Worm (Caenorhabditis elegans) whole organism, mixed stage, embryonic: ENCODE results near the gene F54A3.2.

Experiments
- M03D4.4 ChIP-seq: sonication (generic microtip); optimal IDR thresholded peaks from 2 replicates; lab custom pipeline; 2017; ENCODE audit warnings: mild to moderate bottlenecking, missing genetic modification characterization, missing compliant biosample characterization
- bed-3 ChIP-seq: fragments of 200-800 bp; sonication (Bioruptor generic); optimal IDR thresholded peaks from 3 replicates; lab custom pipeline; 2018; ENCODE audit warnings: mild to moderate bottlenecking, missing genetic modification characterization, moderate library complexity, missing compliant biosample characterization
- ceh-83 ChIP-seq: fragments of 200-800 bp; sonication (Bioruptor generic); optimal IDR thresholded peaks from 2 replicates; lab custom pipeline; 2018; ENCODE audit warnings: mild to moderate bottlenecking, missing genetic modification characterization, missing compliant biosample characterization
- ces-1 ChIP-seq: fragments of 150-350 bp; optimal IDR thresholded peaks from 2 replicates; lab custom pipeline; 2014; ENCODE audit warnings: missing biosample characterization, missing genetic modification reagents, missing genetic modification characterization
- cnd-1 ChIP-seq: fragments of 200-800 bp; sonication (Bioruptor generic); optimal IDR thresholded peaks from 2 replicates; lab custom pipeline; 2018; ENCODE audit warnings: mild to moderate bottlenecking, missing genetic modification characterization, missing compliant biosample characterization
- drap-1 ChIP-seq: fragments of 200-800 bp; sonication (Bioruptor generic); optimal IDR thresholded peaks from 3 replicates; lab custom pipeline; 2018; ENCODE audit warnings: mild to moderate bottlenecking, missing genetic modification characterization, missing compliant biosample characterization
- elt-1 ChIP-seq: sonication (generic microtip); optimal IDR thresholded peaks from 2 replicates; lab custom pipeline; 2017; ENCODE audit warnings: missing genetic modification characterization, mild to moderate bottlenecking, missing compliant biosample characterization, antibody characterized with exemption, moderate library complexity, borderline replicate concordance; ENCODE audit not compliant: insufficient read depth
- elt-3 ChIP-seq: fragments of 150-350 bp; optimal IDR thresholded peaks from 2 replicates; lab custom pipeline; 2014; ENCODE audit warnings: missing biosample characterization, missing genetic modification characterization
- ham-2 ChIP-seq: fragments of 200-800 bp; sonication (Bioruptor generic); optimal IDR thresholded peaks from 2 replicates; lab custom pipeline; 2018; ENCODE audit warnings: mild to moderate bottlenecking, missing genetic modification characterization, missing compliant biosample characterization
- hlh-1 ChIP-seq: fragments of 150-350 bp; optimal IDR thresholded peaks from 2 replicates; lab custom pipeline; 2014; ENCODE audit warnings: missing biosample characterization, missing genetic modification reagents, missing genetic modification characterization
- lin-13 ChIP-seq: fragments of 150-350 bp; optimal IDR thresholded peaks from 2 replicates; lab custom pipeline; 2014; ENCODE audit warnings: missing biosample characterization, missing genetic modification characterization
- lin-32 ChIP-seq: fragments of 200-800 bp; sonication (Bioruptor generic); optimal IDR thresholded peaks from 2 replicates; lab custom pipeline; 2018; ENCODE audit warnings: mild to moderate bottlenecking, missing genetic modification characterization, missing compliant biosample characterization
- lsy-2 ChIP-seq: fragments of 150-350 bp; optimal IDR thresholded peaks from 2 replicates; lab custom pipeline; 2014; ENCODE audit warnings: missing biosample characterization, missing genetic modification characterization
- mab-5 ChIP-seq: fragments of 150-350 bp; optimal IDR thresholded peaks from 2 replicates; lab custom pipeline; 2014; ENCODE audit warnings: missing biosample characterization, missing genetic modification characterization
- mep-1 ChIP-seq: fragments of 150-350 bp; optimal IDR thresholded peaks from 2 replicates; lab custom pipeline; 2017; ENCODE audit warnings: missing biosample characterization, missing genetic modification reagents, missing genetic modification characterization, inconsistent platforms
- mls-2 ChIP-seq: sonication (generic microtip); optimal IDR thresholded peaks from 2 replicates; lab custom pipeline; 2016; ENCODE audit warnings: mild to moderate bottlenecking, missing genetic modification characterization, moderate library complexity, missing compliant biosample characterization
- nhr-12 ChIP-seq: fragments of 150-350 bp; optimal IDR thresholded peaks from 2 replicates; lab custom pipeline; 2014; ENCODE audit warnings: missing biosample characterization, missing genetic modification characterization
- nhr-2 ChIP-seq: fragments of 150-350 bp; optimal IDR thresholded peaks from 2 replicates; lab custom pipeline; 2014; ENCODE audit warnings: missing biosample characterization, missing genetic modification characterization
- nhr-237 ChIP-seq: fragments of 150-350 bp; optimal IDR thresholded peaks from 2 replicates; lab custom pipeline; 2014; ENCODE audit warnings: missing biosample characterization, missing genetic modification characterization
- nhr-28 ChIP-seq: fragments of 150-350 bp; optimal IDR thresholded peaks from 2 replicates; lab custom pipeline; 2014; ENCODE audit warnings: missing biosample characterization, missing genetic modification characterization
- nhr-76 ChIP-seq: sonication (generic microtip); optimal IDR thresholded peaks from 2 replicates; lab custom pipeline; 2017; ENCODE audit warnings: missing biosample characterization, missing genetic modification characterization
- pha-4 ChIP-seq: fragments of 150-350 bp; optimal IDR thresholded peaks from 2 replicates; lab custom pipeline; 2018; ENCODE audit warnings: missing biosample characterization, missing genetic modification reagents, missing genetic modification characterization
- sem-2 ChIP-seq: fragments of 200-800 bp; sonication (Bioruptor generic); optimal IDR thresholded peaks from 2 replicates; lab custom pipeline; 2018; ENCODE audit warnings: mild to moderate bottlenecking, missing genetic modification characterization, missing compliant biosample characterization
- snpc-4 ChIP-seq: fragments of 150-350 bp; optimal IDR thresholded peaks from 2 replicates; lab custom pipeline; 2014; ENCODE audit warnings: missing biosample characterization, missing genetic modification characterization
- sptf-1 ChIP-seq: sonication (generic microtip); optimal IDR thresholded peaks from 2 replicates; lab custom pipeline; 2017; ENCODE audit warnings: mild to moderate bottlenecking, missing genetic modification characterization, moderate library complexity, missing compliant biosample characterization
- tbx-8 ChIP-seq: fragments of 200-800 bp; sonication (Bioruptor generic); optimal IDR thresholded peaks from 2 replicates; lab custom pipeline; 2018; ENCODE audit warnings: mild to moderate bottlenecking, missing genetic modification characterization, moderate library complexity, missing compliant biosample characterization
- unc-120 ChIP-seq: sonication (generic microtip); optimal IDR thresholded peaks from 2 replicates; lab custom pipeline; 2017; ENCODE audit warnings: missing genetic modification characterization, missing compliant biosample characterization; ENCODE audit not compliant: poor library complexity, severe bottlenecking
- unc-62 ChIP-seq: fragments of 150-350 bp; optimal IDR thresholded peaks from 2 replicates; lab custom pipeline; 2014; ENCODE audit warnings: missing biosample characterization, missing genetic modification reagents, missing genetic modification characterization
- zip-8 ChIP-seq: fragments of 150-350 bp; optimal IDR thresholded peaks from 2 replicates; lab custom pipeline; 2014; ENCODE audit warnings: missing biosample characterization, missing genetic modification characterization
- ztf-11 ChIP-seq: fragments of 150-350 bp; optimal IDR thresholded peaks from 2 replicates; lab custom pipeline; 2014; ENCODE audit warnings: missing biosample characterization, missing genetic modification characterization

Gene F54A3.2

ce11 chrII:2243342-2243741, at the start of gene F54A3.2:
Gene F54A3.2, plus strand, starts transcription at chrII:2243642.
- TF ChIP-seq zip-8 (tag; lab: Kevin White, UChicago) (no peak), M03D4.4 (tag; lab: Kevin White, UChicago) (no peak), drap-1 (no peak), ces-1 (GFP tag; lab: Kevin White, UChicago) (no peak), ham-2 (GFP tag; lab: Kevin White, UChicago) (no peak), ceh-83 (GFP tag; lab: Kevin White, UChicago) (no peak), nhr-237 (no peak), hlh-1 (tag; lab: Kevin White, UChicago) (no peak), pha-4 (tag; lab: Kevin White, UChicago) (no peak), nhr-28 (no peak), unc-62 (no peak), nhr-12 (tag; lab: Kevin White, UChicago) (no peak)
- TF ChIP-seq, all 35 proteins: peak for 0

ce11 chrII:2195541-2195940, 47.9 kb upstream of the F54A3.2 start:
- TF ChIP-seq drap-1 (no peak), nhr-76 (tag; lab: Kevin White, UChicago) (no peak), nhr-237 (peak; percentile 42), sptf-1 (tag; lab: Kevin White, UChicago) (peak; percentile 10), ces-1 (GFP tag; lab: Kevin White, UChicago) (peak; percentile 64), pha-4 (tag; lab: Kevin White, UChicago) (peak; percentile 84), mep-1 (tag; lab: Kevin White, UChicago) (peak; percentile 27), elt-3 (no peak)
- TF ChIP-seq, all 35 proteins: peak for 5

ce11 chrII:2196742-2197141, 46.7 kb upstream of the F54A3.2 start:
- TF ChIP-seq pha-4 (tag; lab: Kevin White, UChicago) (no peak), zip-8 (tag; lab: Kevin White, UChicago) (no peak), M03D4.4 (tag; lab: Kevin White, UChicago) (no peak), unc-120 (tag; lab: Kevin White, UChicago) (no peak), lin-32 (GFP tag; lab: Kevin White, UChicago) (no peak), nhr-28 (no peak), elt-1 (tag; lab: Kevin White, UChicago) (no peak), snpc-4 (tag; lab: Kevin White, UChicago) (no peak), unc-62 (no peak), elt-3 (no peak), drap-1 (no peak), mab-5 (tag; lab: Kevin White, UChicago) (no peak), ceh-83 (GFP tag; lab: Kevin White, UChicago) (no peak), lsy-2 (no peak), sem-2 (no peak), lin-13 (tag; lab: Kevin White, UChicago) (no peak), tbx-8 (GFP tag; lab: Kevin White, UChicago) (no peak)

- peak; percentile 38 for TF ChIP-seq ces-1 (GFP tag; lab: Kevin White, UChicago)
- TF ChIP-seq nhr-28: no peak
Observed at ce11 chrII:2197555-2198288, 45.7 kb upstream of the F54A3.2 start, which contains the start of gene C33C12.1. Gene C33C12.1, plus strand, starts transcription at chrII:2198238.

- TF ChIP-seq sem-2 (no peak), nhr-12 (tag; lab: Kevin White, UChicago) (no peak), lsy-2 (peak; percentile 1), nhr-28 (no peak)
Observed at ce11 chrII:2202147-2202546, 41.3 kb upstream of the F54A3.2 start.

- TF ChIP-seq nhr-2 (tag; lab: Kevin White, UChicago) (no peak), nhr-12 (tag; lab: Kevin White, UChicago) (no peak), lin-13 (tag; lab: Kevin White, UChicago) (peak; percentile 34), unc-120 (tag; lab: Kevin White, UChicago) (no peak), hlh-1 (tag; lab: Kevin White, UChicago) (peak; percentile 17), bed-3 (GFP tag; lab: Kevin White, UChicago) (no peak), ztf-11 (tag; lab: Kevin White, UChicago) (no peak), cnd-1 (no peak), ceh-83 (GFP tag; lab: Kevin White, UChicago) (peak; percentile 14), mep-1 (tag; lab: Kevin White, UChicago) (peak; percentile 85), nhr-237 (peak; percentile 34), mls-2 (tag; lab: Kevin White, UChicago) (no peak), mab-5 (tag; lab: Kevin White, UChicago) (no peak), sem-2 (no peak), snpc-4 (tag; lab: Kevin White, UChicago) (no peak), ham-2 (GFP tag; lab: Kevin White, UChicago) (no peak), lsy-2 (peak; percentile 34)
Observed at ce11 chrII:2204077-2204476, 39.4 kb upstream of the F54A3.2 start, which contains the start of gene Y59C2A.2. Gene Y59C2A.2, minus strand, starts transcription at chrII:2204137.
